Worm (Caenorhabditis elegans) whole organism, L2 larva: ENCODE results near the gene T05H10.1.
A peak's percentile ranks its signal among the peaks of the same experiment; 100 is the strongest.

ENCODE experiments used
- C34F6.9 ChIP-seq: fragments of 150-350 bp; optimal IDR thresholded peaks from 2 replicates; lab custom pipeline; 2014; ENCODE audit warnings: missing biosample characterization, missing genetic modification characterization
- F13H6.1 ChIP-seq: sonication (generic microtip); optimal IDR thresholded peaks from 2 replicates; lab custom pipeline; 2016; ENCODE audit warnings: missing genetic modification characterization, missing compliant biosample characterization
- Y55F3AM.14 ChIP-seq: fragments of 200-800 bp; sonication (Bioruptor generic); optimal IDR thresholded peaks from 2 replicates; lab custom pipeline; 2018; ENCODE audit warnings: mild to moderate bottlenecking, missing genetic modification characterization, missing compliant biosample characterization
- ZK546.5 ChIP-seq: sonication (generic microtip); optimal IDR thresholded peaks from 2 replicates; lab custom pipeline; 2017; ENCODE audit warnings: missing biosample characterization, missing genetic modification characterization
- aly-2 ChIP-seq: fragments of 150-350 bp; optimal IDR thresholded peaks from 2 replicates; lab custom pipeline; 2014; ENCODE audit warnings: missing biosample characterization, missing genetic modification characterization
- ama-1 ChIP-seq: fragments of 150-350 bp; optimal IDR thresholded peaks from 2 replicates; lab custom pipeline; 2018; ENCODE audit warnings: inconsistent platforms
- blmp-1 ChIP-seq: sonication (generic microtip); optimal IDR thresholded peaks from 2 replicates; lab custom pipeline; 2017; ENCODE audit warnings: missing genetic modification characterization, mild to moderate bottlenecking, missing compliant biosample characterization, antibody characterized with exemption, moderate library complexity; ENCODE audit not compliant: insufficient read depth
- ceh-16 ChIP-seq: fragments of 150-350 bp; optimal IDR thresholded peaks from 2 replicates; lab custom pipeline; 2014; ENCODE audit warnings: missing biosample characterization, missing genetic modification characterization
- ceh-82 ChIP-seq: fragments of 150-350 bp; optimal IDR thresholded peaks from 2 replicates; lab custom pipeline; 2014; ENCODE audit warnings: missing biosample characterization, missing genetic modification characterization
- crh-2 ChIP-seq: sonication (generic microtip); optimal IDR thresholded peaks from 2 replicates; lab custom pipeline; 2017; ENCODE audit warnings: missing biosample characterization, missing genetic modification characterization
- dmd-4 ChIP-seq: sonication (generic microtip); optimal IDR thresholded peaks from 2 replicates; lab custom pipeline; 2017; ENCODE audit warnings: missing biosample characterization, missing genetic modification characterization
- elt-1 ChIP-seq: fragments of 150-350 bp; optimal IDR thresholded peaks from 2 replicates; lab custom pipeline; 2014; ENCODE audit warnings: missing biosample characterization, missing genetic modification characterization
- elt-3 ChIP-seq: sonication (generic microtip); optimal IDR thresholded peaks from 2 replicates; lab custom pipeline; 2017; ENCODE audit warnings: missing biosample characterization, missing genetic modification characterization
- fos-1 ChIP-seq: fragments of 150-350 bp; optimal IDR thresholded peaks from 2 replicates; lab custom pipeline; 2014; ENCODE audit warnings: missing biosample characterization, missing genetic modification characterization
- gmeb-1 ChIP-seq: fragments of 150-350 bp; optimal IDR thresholded peaks from 2 replicates; lab custom pipeline; 2014; ENCODE audit warnings: missing biosample characterization, missing genetic modification characterization
- lin-11 ChIP-seq: fragments of 150-350 bp; sonication (generic microtip); optimal IDR thresholded peaks from 2 replicates; lab custom pipeline; 2014; ENCODE audit warnings: missing biosample characterization, missing genetic modification characterization, inconsistent platforms, mixed read lengths
- lin-13 ChIP-seq: fragments of 150-350 bp; optimal IDR thresholded peaks from 2 replicates; lab custom pipeline; 2014; ENCODE audit warnings: missing biosample characterization, missing genetic modification reagents, missing genetic modification characterization
- lin-39 ChIP-seq: fragments of 150-350 bp; optimal IDR thresholded peaks from 2 replicates; lab custom pipeline; 2014; ENCODE audit warnings: missing biosample characterization, missing genetic modification reagents, missing genetic modification characterization
- lsy-2 ChIP-seq, 2 experiments: fragments of 150-350 bp in 1 of 2; sonication (generic microtip) in 1 of 2; optimal IDR thresholded peaks; 2 replicates each; lab custom pipeline; 2014 to 2017; ENCODE audit warnings: missing biosample characterization in 2 of 2, missing genetic modification characterization in 2 of 2
- mab-5 ChIP-seq: fragments of 150-350 bp; optimal IDR thresholded peaks from 2 replicates; lab custom pipeline; 2014; ENCODE audit warnings: missing biosample characterization, missing genetic modification characterization
- mbf-1 ChIP-seq: sonication (generic microtip); optimal IDR thresholded peaks from 2 replicates; lab custom pipeline; 2017; ENCODE audit warnings: missing biosample characterization, missing genetic modification characterization
- mdl-1 ChIP-seq, 2 experiments: fragments of 150-350 bp in 1 of 2; sonication (generic microtip) in 1 of 2; optimal IDR thresholded peaks; 2 replicates each; lab custom pipeline; 2017; ENCODE audit warnings: missing biosample characterization in 2 of 2, missing genetic modification characterization in 2 of 2
- nhr-10 ChIP-seq: sonication (generic microtip); optimal IDR thresholded peaks from 2 replicates; lab custom pipeline; 2017; ENCODE audit warnings: missing biosample characterization, missing genetic modification characterization
- nhr-11 ChIP-seq: fragments of 150-350 bp; optimal IDR thresholded peaks from 2 replicates; lab custom pipeline; 2014; ENCODE audit warnings: missing biosample characterization, missing genetic modification characterization
- nhr-12 ChIP-seq: fragments of 150-350 bp; optimal IDR thresholded peaks from 2 replicates; lab custom pipeline; 2014; ENCODE audit warnings: missing biosample characterization, missing genetic modification characterization
- nhr-129 ChIP-seq: fragments of 150-350 bp; optimal IDR thresholded peaks from 2 replicates; lab custom pipeline; 2014; ENCODE audit warnings: missing biosample characterization, missing genetic modification characterization
- nhr-21 ChIP-seq: fragments of 150-350 bp; optimal IDR thresholded peaks from 2 replicates; lab custom pipeline; 2014; ENCODE audit warnings: missing biosample characterization, missing genetic modification characterization
- nhr-23 ChIP-seq: fragments of 150-350 bp; optimal IDR thresholded peaks from 2 replicates; lab custom pipeline; 2014; ENCODE audit warnings: missing biosample characterization, missing genetic modification reagents, missing genetic modification characterization
- nhr-237 ChIP-seq: fragments of 150-350 bp; optimal IDR thresholded peaks from 2 replicates; lab custom pipeline; 2014; ENCODE audit warnings: missing biosample characterization, missing genetic modification characterization
- nhr-25 ChIP-seq: fragments of 150-350 bp; sonication (generic microtip); optimal IDR thresholded peaks from 3 replicates; lab custom pipeline; 2014; ENCODE audit warnings: missing biosample characterization, missing genetic modification characterization
- nhr-6 ChIP-seq: fragments of 150-350 bp; optimal IDR thresholded peaks from 2 replicates; lab custom pipeline; 2014; ENCODE audit warnings: missing biosample characterization, missing genetic modification characterization
- nhr-77 ChIP-seq: fragments of 150-350 bp; optimal IDR thresholded peaks from 2 replicates; lab custom pipeline; 2014; ENCODE audit warnings: missing biosample characterization, missing genetic modification characterization
- peb-1 ChIP-seq: fragments of 150-350 bp; optimal IDR thresholded peaks from 2 replicates; lab custom pipeline; 2014; ENCODE audit warnings: missing biosample characterization, missing genetic modification characterization
- sem-4 ChIP-seq: fragments of 150-350 bp; optimal IDR thresholded peaks from 2 replicates; lab custom pipeline; 2014; ENCODE audit warnings: missing biosample characterization, missing genetic modification reagents, missing genetic modification characterization
- skn-1 ChIP-seq: sonication (generic microtip); optimal IDR thresholded peaks from 2 replicates; lab custom pipeline; 2017; ENCODE audit warnings: missing biosample characterization, missing genetic modification characterization
- sma-3 ChIP-seq: sonication (generic microtip); optimal IDR thresholded peaks from 2 replicates; lab custom pipeline; 2016; ENCODE audit warnings: missing genetic modification reagents, missing genetic modification characterization, missing compliant biosample characterization
- sma-9 ChIP-seq, 2 experiments: fragments of 150-350 bp in 1 of 2; sonication (generic microtip) in 1 of 2; optimal IDR thresholded peaks; 2 replicates each; lab custom pipeline; 2014 to 2016; ENCODE audit warnings: missing genetic modification characterization in 2 of 2, mild to moderate bottlenecking in 1 of 2, missing biosample characterization in 1 of 2, missing compliant biosample characterization in 1 of 2, missing genetic modification reagents in 1 of 2, moderate library complexity in 1 of 2
- snpc-4 ChIP-seq: fragments of 150-350 bp; optimal IDR thresholded peaks from 2 replicates; lab custom pipeline; 2014; ENCODE audit warnings: missing biosample characterization, missing genetic modification characterization
- unc-39 ChIP-seq: fragments of 150-350 bp; optimal IDR thresholded peaks from 2 replicates; lab custom pipeline; 2014; ENCODE audit warnings: missing biosample characterization, missing genetic modification characterization
- unc-55 ChIP-seq: fragments of 150-350 bp; sonication (generic microtip); optimal IDR thresholded peaks from 3 replicates; lab custom pipeline; 2014; ENCODE audit warnings: missing biosample characterization, missing genetic modification reagents, missing genetic modification characterization
- unc-62 ChIP-seq: fragments of 150-350 bp; optimal IDR thresholded peaks from 2 replicates; lab custom pipeline; 2014; ENCODE audit warnings: missing biosample characterization, missing genetic modification reagents, missing genetic modification characterization
- zag-1 ChIP-seq: fragments of 150-350 bp; optimal IDR thresholded peaks from 2 replicates; lab custom pipeline; 2014; ENCODE audit warnings: missing biosample characterization, missing genetic modification characterization
- ztf-1 ChIP-seq: fragments of 200-800 bp; sonication (Bioruptor generic); conservative IDR thresholded peaks from 2 replicates; pipeline ENCODE4 v1.3.6; 2022; ENCODE audit warnings: missing genetic modification characterization, missing compliant biosample characterization
- ztf-11 ChIP-seq: sonication (generic microtip); optimal IDR thresholded peaks from 2 replicates; lab custom pipeline; 2017; ENCODE audit warnings: missing biosample characterization, missing genetic modification characterization
- ztf-4 ChIP-seq: fragments of 150-350 bp; optimal IDR thresholded peaks from 2 replicates; lab custom pipeline; 2014; ENCODE audit warnings: missing biosample characterization, missing genetic modification characterization

T05H10.1 gene

DNA sequence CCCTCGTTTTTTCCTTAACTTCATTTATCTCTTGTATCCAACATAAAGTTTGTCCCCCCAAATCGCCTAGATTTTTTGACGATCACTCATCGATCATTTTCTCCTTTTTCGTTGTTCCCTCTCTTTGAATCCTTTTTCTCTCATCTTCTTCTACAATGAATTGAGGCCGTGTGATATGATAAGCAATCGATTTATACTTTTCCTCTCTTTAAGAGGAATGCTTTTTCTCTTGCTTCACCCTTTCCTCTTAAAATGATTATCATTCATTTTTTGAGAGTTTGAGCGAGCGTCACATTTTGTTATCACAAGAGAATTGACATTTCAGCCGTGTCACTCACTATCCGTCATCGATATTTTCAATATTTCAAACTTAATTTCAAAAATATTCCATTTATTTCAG lies 35.7 kb downstream of the T05H10.1 start, which contains the start of gene K02C4.5:
K02C4.5 (plus strand) TSS at position 395 of the 400 bp plus-strand sequence.
- TF ChIP-seq mab-5 (tag; lab: Kevin White, UChicago) (no peak), fos-1 (peak; percentile 98), peb-1 (no peak), sma-3 (GFP tag; lab: Kevin White, UChicago) (no peak), nhr-21 (tag; lab: Kevin White, UChicago) (no peak), nhr-23 (tag; lab: Kevin White, UChicago) (no peak), mbf-1 (tag; lab: Kevin White, UChicago) (no peak), lin-11 (tag; lab: Kevin White, UChicago) (no peak), nhr-129 (tag; lab: Kevin White, UChicago) (no peak), skn-1 (peak; percentile 11), crh-2 (tag; lab: Kevin White, UChicago) (peak; percentile 48), mdl-1 (tag; optimal IDR thresholded peaks at IDR 0.05; lab: Kevin White, UChicago) (no peak), zag-1 (tag; lab: Kevin White, UChicago) (no peak), ceh-82 (tag; lab: Kevin White, UChicago) (no peak)

DNA sequence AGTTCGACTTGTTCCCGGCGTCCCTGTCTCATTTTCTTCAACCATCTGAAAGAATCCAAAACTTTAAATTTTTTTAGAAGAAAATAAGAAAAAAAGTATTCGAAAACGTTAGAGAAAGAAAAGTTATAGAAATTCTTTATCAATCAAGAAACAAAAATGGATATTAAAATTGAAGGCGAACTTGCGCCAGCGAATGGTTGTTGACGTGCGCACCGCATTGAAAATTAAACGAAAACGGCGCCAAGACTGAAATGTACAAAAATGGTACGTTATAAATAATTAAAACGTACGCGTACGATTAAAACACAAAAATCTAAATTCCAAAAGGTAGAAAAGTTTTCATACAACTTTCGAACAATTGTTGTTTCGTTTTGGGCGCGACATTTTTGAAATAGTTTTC lies 44.4 kb downstream of the T05H10.1 start, which contains the start of gene K02C4.3:
K02C4.3 (minus strand) TSS at position 51 of the 400 bp plus-strand sequence.
- TF ChIP-seq sma-9 (GFP tag; optimal IDR thresholded peaks at IDR 0.05; lab: Kevin White, UChicago) (peak; percentile 80), sma-9 (tag; optimal IDR thresholded peaks at IDR 0.05; lab: Kevin White, UChicago) (no peak), ceh-16 (no peak), sem-4 (tag; lab: Kevin White, UChicago) (peak; percentile 24), snpc-4 (tag; lab: Kevin White, UChicago) (peak; percentile 87), nhr-6 (peak; percentile 16), nhr-129 (tag; lab: Kevin White, UChicago) (peak; percentile 64), nhr-25 (tag; lab: Kevin White, UChicago) (peak; percentile 66), mbf-1 (tag; lab: Kevin White, UChicago) (no peak), ZK546.5 (tag; lab: Kevin White, UChicago) (no peak), ztf-11 (tag; lab: Kevin White, UChicago) (no peak), nhr-23 (tag; lab: Kevin White, UChicago) (no peak), crh-2 (tag; lab: Kevin White, UChicago) (peak; percentile 83), C34F6.9 (tag; lab: Kevin White, UChicago) (peak; percentile 81), lin-13 (GFP tag; lab: Kevin White, UChicago) (peak; percentile 65), dmd-4 (tag; lab: Kevin White, UChicago) (no peak), nhr-21 (tag; lab: Kevin White, UChicago) (peak; percentile 51), sma-3 (GFP tag; lab: Kevin White, UChicago) (peak; percentile 63), ztf-4 (tag; lab: Kevin White, UChicago) (peak; percentile 51), skn-1 (no peak), lsy-2 (tag; optimal IDR thresholded peaks at IDR 0.05; lab: Kevin White, UChicago) (peak; percentile 61 to 87), fos-1 (peak; percentile 53), F13H6.1 (tag; lab: Kevin White, UChicago) (peak; percentile 55), lin-11 (tag; lab: Kevin White, UChicago) (peak; percentile 52), ceh-82 (tag; lab: Kevin White, UChicago) (no peak), gmeb-1 (peak; percentile 92), nhr-11 (no peak), mab-5 (tag; lab: Kevin White, UChicago) (peak; percentile 40), unc-55 (GFP tag; lab: Kevin White, UChicago) (peak; percentile 69), nhr-237 (tag; lab: Kevin White, UChicago) (no peak), peb-1 (no peak)

- TF ChIP-seq elt-1 (no peak), sma-3 (GFP tag; lab: Kevin White, UChicago) (peak; percentile 84), nhr-77 (no peak), ceh-16 (peak; percentile 12), peb-1 (no peak), snpc-4 (tag; lab: Kevin White, UChicago) (peak; percentile 98), zag-1 (tag; lab: Kevin White, UChicago) (no peak), mbf-1 (tag; lab: Kevin White, UChicago) (no peak), lin-39 (no peak), Y55F3AM.14 (GFP tag; lab: Kevin White, UChicago) (no peak), fos-1 (peak; percentile 78), nhr-11 (no peak), lin-11 (tag; lab: Kevin White, UChicago) (no peak), ztf-4 (tag; lab: Kevin White, UChicago) (no peak), unc-62 (no peak), nhr-12 (tag; lab: Kevin White, UChicago) (no peak), C34F6.9 (tag; lab: Kevin White, UChicago) (peak; percentile 18), nhr-129 (tag; lab: Kevin White, UChicago) (peak; percentile 85), nhr-25 (tag; lab: Kevin White, UChicago) (peak; percentile 59), ama-1 (lab: Kevin White, UChicago) (peak; percentile 84), unc-39 (tag; lab: Kevin White, UChicago) (no peak), nhr-6 (no peak), nhr-23 (tag; lab: Kevin White, UChicago) (no peak), F13H6.1 (tag; lab: Kevin White, UChicago) (peak; percentile 63), aly-2 (tag; lab: Kevin White, UChicago) (no peak), lin-13 (GFP tag; lab: Kevin White, UChicago) (peak; percentile 71), blmp-1 (peak; percentile 28), ztf-1 (GFP tag; lab: Robert Waterston, UW) (no peak), lsy-2 (tag; optimal IDR thresholded peaks at IDR 0.05; lab: Kevin White, UChicago) (peak; percentile 51), nhr-21 (tag; lab: Kevin White, UChicago) (peak; percentile 55), nhr-10 (tag; lab: Kevin White, UChicago) (no peak), elt-3 (tag; lab: Kevin White, UChicago) (no peak), mab-5 (tag; lab: Kevin White, UChicago) (no peak)
These were observed 49.1 kb downstream of the T05H10.1 start for ce11 chrII:8091528-8091927.
